Fruit fly (Drosophila melanogaster) whole organism, embryonic: ENCODE data around the gene Mct1.

Experiments
- Bteb2 ChIP-seq: fragments of 200-800 bp; sonication (Bioruptor generic); optimal IDR thresholded peaks from 2 replicates; lab custom pipeline; 2016; ENCODE audit warnings: missing biosample characterization, missing genetic modification characterization
- CG10431 ChIP-seq: fragments of 200-800 bp; sonication (Bioruptor generic); optimal IDR thresholded peaks from 3 replicates; lab custom pipeline; 2018; ENCODE audit warnings: missing biosample characterization, mild to moderate bottlenecking, missing genetic modification characterization
- CG11093 ChIP-seq: fragments of 200-800 bp; sonication (Bioruptor generic); IDR thresholded peaks from 3 replicates; pipeline ENCODE4 v1.3.6; 2022; ENCODE audit warnings: missing biosample characterization, missing genetic modification characterization
- CG12071 ChIP-seq: fragments of 200-800 bp; sonication (Bioruptor generic); optimal IDR thresholded peaks from 3 replicates; lab custom pipeline; 2018; ENCODE audit warnings: missing biosample characterization, mild to moderate bottlenecking, missing genetic modification characterization
- CG12659 ChIP-seq: fragments of 200-800 bp; sonication (Bioruptor generic); optimal IDR thresholded peaks from 3 replicates; lab custom pipeline; 2017; ENCODE audit warnings: mild to moderate bottlenecking, missing biosample characterization, missing genetic modification reagents, missing genetic modification characterization
- CG2129 ChIP-seq: fragments of 200-800 bp; sonication (Bioruptor generic); IDR thresholded peaks from 2 replicates; pipeline ENCODE4 v1.3.6; 2022; ENCODE audit warnings: missing biosample characterization, missing genetic modification characterization; ENCODE audit not compliant: partially characterized antibody
- CG31224 ChIP-seq: fragments of 200-800 bp; sonication (Bioruptor generic); IDR thresholded peaks from 2 replicates; pipeline ENCODE4 v1.3.6; 2022; ENCODE audit warnings: missing biosample characterization, missing genetic modification characterization
- CG3163 ChIP-seq: fragments of 200-800 bp; sonication (Bioruptor generic); optimal IDR thresholded peaks from 3 replicates; lab custom pipeline; 2016; ENCODE audit warnings: missing biosample characterization, missing genetic modification characterization
- CG34224 ChIP-seq: fragments of 200-800 bp; sonication (Bioruptor generic); IDR thresholded peaks from 3 replicates; pipeline ENCODE4 v1.3.6; 2022; ENCODE audit warnings: missing biosample characterization, missing genetic modification characterization; ENCODE audit not compliant: partially characterized antibody
- CG4328 ChIP-seq: fragments of 200-800 bp; sonication (Bioruptor generic); optimal IDR thresholded peaks from 3 replicates; lab custom pipeline; 2017; ENCODE audit warnings: missing biosample characterization, missing genetic modification reagents, missing genetic modification characterization
- CG4820 ChIP-seq: fragments of 200-800 bp; sonication (Bioruptor generic); optimal IDR thresholded peaks from 3 replicates; lab custom pipeline; 2016; ENCODE audit warnings: missing biosample characterization, missing genetic modification characterization
- CG5953 ChIP-seq: fragments of 200-800 bp; sonication (Bioruptor generic); IDR thresholded peaks from 2 replicates; pipeline ENCODE4 v1.3.6; 2022; ENCODE audit warnings: missing biosample characterization, missing genetic modification characterization
- CG6254 ChIP-seq: fragments of 200-800 bp; sonication (Bioruptor generic); optimal IDR thresholded peaks from 3 replicates; lab custom pipeline; 2017; ENCODE audit warnings: mild to moderate bottlenecking, missing biosample characterization, missing genetic modification reagents, missing genetic modification characterization
- CG6791 ChIP-seq: fragments of 200-800 bp; sonication (Bioruptor generic); IDR thresholded peaks from 3 replicates; pipeline ENCODE4 v1.3.6; 2022; ENCODE audit warnings: missing biosample characterization, missing genetic modification characterization; ENCODE audit not compliant: partially characterized antibody
- Chrac-16 ChIP-seq: fragments of 200-800 bp; sonication (Bioruptor generic); optimal IDR thresholded peaks from 3 replicates; lab custom pipeline; 2016; ENCODE audit warnings: missing biosample characterization, missing genetic modification characterization
- E2f2 ChIP-seq: fragments of 200-800 bp; sonication (Bioruptor generic); IDR thresholded peaks from 2 replicates; pipeline ENCODE4 v1.3.6; 2022; ENCODE audit warnings: missing biosample characterization, missing genetic modification characterization
- Eip74EF ChIP-seq, 2 experiments: fragments of 200-800 bp in 1 of 2; fragments of >200 bp in 1 of 2; sonication (Bioruptor generic) in 1 of 2; optimal IDR thresholded peaks; 2 replicates each; lab custom pipeline; 2017 to 2019; ENCODE audit warnings: missing biosample characterization in 2 of 2, missing genetic modification characterization in 2 of 2, mild to moderate bottlenecking in 1 of 2, moderate library complexity in 1 of 2
- Ets97D ChIP-seq: fragments of 200-800 bp; sonication (Bioruptor generic); optimal IDR thresholded peaks from 3 replicates; lab custom pipeline; 2016; ENCODE audit warnings: missing biosample characterization, missing genetic modification characterization
- HLH4C ChIP-seq: fragments of 200-800 bp; sonication (Bioruptor generic); IDR thresholded peaks from 3 replicates; pipeline ENCODE4 v1.3.6; 2022; ENCODE audit warnings: missing biosample characterization, missing genetic modification characterization; ENCODE audit not compliant: partially characterized antibody
- Jarid2 ChIP-seq: fragments of 200-800 bp; sonication (Bioruptor generic); optimal IDR thresholded peaks from 3 replicates; lab custom pipeline; 2017; ENCODE audit warnings: mild to moderate bottlenecking, missing biosample characterization, missing genetic modification reagents, missing genetic modification characterization
- NFAT ChIP-seq: fragments of 200-800 bp; sonication (Bioruptor generic); IDR thresholded peaks from 2 replicates; pipeline ENCODE4 v1.3.6; 2022; ENCODE audit warnings: missing biosample characterization, missing genetic modification characterization
- Nf-YB ChIP-seq: fragments of 200-800 bp; sonication (Bioruptor generic); optimal IDR thresholded peaks from 3 replicates; lab custom pipeline; 2019; ENCODE audit warnings: missing biosample characterization, mild to moderate bottlenecking, missing genetic modification characterization, moderate library complexity
- Opbp ChIP-seq: fragments of 200-800 bp; sonication (Bioruptor generic); IDR thresholded peaks from 3 replicates; pipeline ENCODE4 v1.3.6; 2022; ENCODE audit warnings: missing biosample characterization, missing genetic modification characterization; ENCODE audit not compliant: partially characterized antibody
- Stat92E ChIP-seq, 3 experiments: fragments of >200 bp in 2 of 3; fragments of 200-800 bp in 1 of 3; sonication (Bioruptor generic) in 1 of 3; optimal IDR thresholded peaks; 2 replicates each; lab custom pipeline; 2017 to 2019; ENCODE audit warnings: missing biosample characterization in 3 of 3, missing genetic modification characterization in 3 of 3, mild to moderate bottlenecking in 1 of 3, moderate library complexity in 1 of 3
- YL-1 ChIP-seq: fragments of 200-800 bp; sonication (Bioruptor generic); optimal IDR thresholded peaks from 3 replicates; lab custom pipeline; 2017; ENCODE audit warnings: missing biosample characterization, mild to moderate bottlenecking, missing genetic modification characterization
- amos ChIP-seq: fragments of 200-800 bp; sonication (Bioruptor generic); IDR thresholded peaks from 2 replicates; pipeline ENCODE4 v1.3.6; 2022; ENCODE audit warnings: missing biosample characterization, missing genetic modification characterization; ENCODE audit not compliant: partially characterized antibody
- aop ChIP-seq: fragments of 200-800 bp; sonication (Bioruptor generic); IDR thresholded peaks from 2 replicates; pipeline ENCODE4 v1.3.6; 2022; ENCODE audit warnings: missing biosample characterization, missing genetic modification characterization
- cas ChIP-seq: fragments of 200-800 bp; sonication (Bioruptor generic); IDR thresholded peaks from 2 replicates; pipeline ENCODE4 v1.3.6; 2022; ENCODE audit warnings: missing biosample characterization, missing genetic modification characterization
- chn ChIP-seq: fragments of 200-800 bp; sonication (Bioruptor generic); optimal IDR thresholded peaks from 2 replicates; lab custom pipeline; 2016; ENCODE audit warnings: missing biosample characterization, missing genetic modification characterization
- dpn ChIP-seq, 2 experiments: fragments of 200-800 bp; sonication (Bioruptor generic); optimal IDR thresholded peaks; 3 replicates each; lab custom pipeline; 2016; ENCODE audit warnings: missing biosample characterization in 2 of 2, missing genetic modification characterization in 2 of 2
- emc ChIP-seq: fragments of 200-800 bp; sonication (Bioruptor generic); optimal IDR thresholded peaks from 2 replicates; lab custom pipeline; 2016; ENCODE audit warnings: missing biosample characterization, missing genetic modification characterization
- eyg ChIP-seq: fragments of 200-800 bp; sonication (Bioruptor generic); optimal IDR thresholded peaks from 3 replicates; lab custom pipeline; 2016; ENCODE audit warnings: missing biosample characterization, missing genetic modification characterization
- ftz-f1 ChIP-seq: fragments of 200-800 bp; sonication (Bioruptor generic); optimal IDR thresholded peaks from 2 replicates; lab custom pipeline; 2016; ENCODE audit warnings: missing biosample characterization, missing genetic modification characterization
- gce ChIP-seq: fragments of 200-800 bp; sonication (Bioruptor generic); IDR thresholded peaks from 3 replicates; pipeline ENCODE4 v1.3.6; 2022; ENCODE audit warnings: missing biosample characterization, missing genetic modification characterization
- gfzf ChIP-seq: fragments of 200-800 bp; sonication (Bioruptor generic); optimal IDR thresholded peaks from 2 replicates; lab custom pipeline; 2016; ENCODE audit warnings: missing biosample characterization, mild to moderate bottlenecking, missing genetic modification characterization, moderate library complexity
- ham ChIP-seq: fragments of 200-800 bp; sonication (Bioruptor generic); IDR thresholded peaks from 2 replicates; pipeline ENCODE4 v1.3.6; 2022; ENCODE audit warnings: missing biosample characterization, missing genetic modification characterization
- hb ChIP-seq: fragments of 200-800 bp; sonication (Bioruptor generic); IDR thresholded peaks from 3 replicates; pipeline ENCODE4 v1.3.6; 2022; ENCODE audit warnings: missing biosample characterization, missing genetic modification characterization; ENCODE audit not compliant: partially characterized antibody
- hkb ChIP-seq, 2 experiments: fragments of 200-800 bp in 1 of 2; fragments of >200 bp in 1 of 2; sonication (Bioruptor generic) in 1 of 2; IDR thresholded peaks in 1 of 2; optimal IDR thresholded peaks in 1 of 2; 2 replicates each; pipeline versions ENCODE4 v1.3.6 to Lab custom; 2017 to 2022; ENCODE audit warnings: missing biosample characterization in 1 of 2, missing genetic modification characterization in 1 of 2
- knrl ChIP-seq: fragments of 200-800 bp; sonication (Bioruptor generic); IDR thresholded peaks from 3 replicates; pipeline ENCODE4 v1.3.6; 2022; ENCODE audit warnings: missing biosample characterization, missing genetic modification characterization; ENCODE audit not compliant: partially characterized antibody
- lola ChIP-seq, 3 experiments: fragments of >200 bp in 2 of 3; fragments of 200-800 bp in 1 of 3; sonication (Bioruptor generic) in 1 of 3; optimal IDR thresholded peaks; 2 replicates each; lab custom pipeline; 2017 to 2019; ENCODE audit warnings: missing biosample characterization in 3 of 3, missing genetic modification characterization in 3 of 3, mild to moderate bottlenecking in 1 of 3, moderate library complexity in 1 of 3
- org-1 ChIP-seq: fragments of 200-800 bp; sonication (Bioruptor generic); optimal IDR thresholded peaks from 2 replicates; lab custom pipeline; 2017; ENCODE audit warnings: missing biosample characterization, missing genetic modification characterization
- pita ChIP-seq: fragments of 200-800 bp; sonication (Bioruptor generic); optimal IDR thresholded peaks from 2 replicates; lab custom pipeline; 2017; ENCODE audit warnings: missing biosample characterization, mild to moderate bottlenecking, missing genetic modification characterization
- sens-2 ChIP-seq: fragments of 200-800 bp; sonication (Bioruptor generic); IDR thresholded peaks from 2 replicates; pipeline ENCODE4 v1.3.6; 2022; ENCODE audit warnings: missing biosample characterization, missing genetic modification characterization
- sima ChIP-seq: fragments of 200-800 bp; sonication (Bioruptor generic); optimal IDR thresholded peaks from 2 replicates; lab custom pipeline; 2016; ENCODE audit warnings: missing biosample characterization, missing genetic modification characterization
- tin ChIP-seq: fragments of 200-800 bp; sonication (Bioruptor generic); optimal IDR thresholded peaks from 3 replicates; lab custom pipeline; 2016; ENCODE audit warnings: missing biosample characterization, missing genetic modification characterization
- tna ChIP-seq: fragments of 200-800 bp; sonication (Bioruptor generic); IDR thresholded peaks from 2 replicates; pipeline ENCODE4 v1.3.6; 2022; ENCODE audit warnings: missing biosample characterization, missing genetic modification characterization; ENCODE audit not compliant: partially characterized antibody
- trh ChIP-seq: fragments of 200-800 bp; sonication (Bioruptor generic); optimal IDR thresholded peaks from 2 replicates; lab custom pipeline; 2016; ENCODE audit warnings: missing biosample characterization, missing genetic modification characterization
- wdn ChIP-seq: fragments of 200-800 bp; sonication (Bioruptor generic); IDR thresholded peaks from 2 replicates; pipeline ENCODE4 v1.3.6; 2022; ENCODE audit warnings: missing biosample characterization, missing genetic modification characterization
- zen ChIP-seq: fragments of 200-800 bp; sonication (Bioruptor generic); optimal IDR thresholded peaks from 3 replicates; lab custom pipeline; 2018; ENCODE audit warnings: missing biosample characterization, mild to moderate bottlenecking, missing genetic modification characterization, moderate library complexity

Gene Mct1

DNA sequence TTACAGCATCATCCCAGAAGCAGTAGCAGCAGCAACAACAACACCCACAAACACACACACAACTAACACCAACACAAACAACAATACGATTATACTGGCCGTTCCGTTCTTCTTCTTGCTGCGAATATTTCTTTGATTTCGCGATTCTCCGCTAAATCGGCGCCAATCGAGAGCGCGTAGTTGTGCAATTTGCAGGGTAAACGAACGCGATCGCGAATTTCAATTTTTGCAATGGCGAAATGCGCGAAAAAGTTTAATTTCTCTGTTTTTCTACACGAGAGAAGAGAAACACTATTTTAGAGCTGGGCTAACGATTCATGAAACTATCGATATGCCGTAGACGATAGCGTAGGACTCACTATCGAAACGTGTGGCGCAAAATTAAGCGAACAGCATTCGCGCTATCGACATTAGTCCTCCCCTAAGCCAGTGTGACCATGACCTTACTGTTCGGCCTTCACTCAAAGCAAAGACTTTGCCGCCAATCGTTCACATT, 30.3 kb upstream of the Mct1 start, which contains the start of gene wapl (continued):
- TF ChIP-seq lola (GFP tag; optimal IDR thresholded peaks at IDR 0.05; lab: Kevin White, UChicago) (no peak), YL-1 (peak; percentile 36), CG6254 (GFP tag; lab: Kevin White, UChicago) (no peak), sens-2 (no peak), CG10431 (GFP tag; lab: Kevin White, UChicago) (no peak), gfzf (GFP tag; lab: Kevin White, UChicago) (peak; percentile 76), hb (GFP tag; lab: Robert Waterston, UW) (peak; percentile 93), CG5953 (no peak), chn (GFP tag; lab: Kevin White, UChicago) (peak; percentile 5), NFAT (GFP tag; lab: Robert Waterston, UW) (0 out of 2 replicates have a peak, but pooled peaks have one; percentile 26), Chrac-16 (GFP tag; lab: Kevin White, UChicago) (no peak), HLH4C (GFP tag; lab: Robert Waterston, UW) (peak; percentile 92), sima (GFP tag; lab: Kevin White, UChicago) (no peak), CG12659 (peak; percentile 61), CG12071 (GFP tag; lab: Kevin White, UChicago) (no peak), tin (GFP tag; lab: Kevin White, UChicago) (peak; percentile 8), Ets97D (peak; percentile 63), CG31224 (GFP tag; lab: Robert Waterston, UW) (no peak), ftz-f1 (peak; percentile 98), Eip74EF (GFP tag; optimal IDR thresholded peaks at IDR 0.05; lab: Kevin White, UChicago) (no peak), gce (GFP tag; lab: Robert Waterston, UW) (no peak), aop (GFP tag; lab: Robert Waterston, UW) (no peak), cas (GFP tag; lab: Robert Waterston, UW) (no peak), tna (GFP tag; lab: Robert Waterston, UW) (peak; percentile 93), dpn (GFP tag; optimal IDR thresholded peaks at IDR 0.05; lab: Kevin White, UChicago) (peak; percentile 30), Bteb2 (GFP tag; lab: Kevin White, UChicago) (no peak), CG11093 (GFP tag; lab: Robert Waterston, UW) (no peak), zen (peak; percentile 22), Stat92E (GFP tag; optimal IDR thresholded peaks at IDR 0.05; lab: Kevin White, UChicago) (peak in 1 of 3 experiments; percentile 8), ham (GFP tag; lab: Robert Waterston, UW) (no peak), CG34224 (GFP tag; lab: Robert Waterston, UW) (peak; percentile 93), trh (GFP tag; lab: Kevin White, UChicago) (no peak), CG4328 (no peak), E2f2 (GFP tag; lab: Robert Waterston, UW) (peak; percentile 94), org-1 (GFP tag; lab: Kevin White, UChicago) (no peak), CG3163 (GFP tag; lab: Kevin White, UChicago) (peak; percentile 6), Jarid2 (no peak), CG4820 (GFP tag; lab: Kevin White, UChicago) (no peak), CG2129 (GFP tag; lab: Robert Waterston, UW) (peak; percentile 77), pita (GFP tag; lab: Kevin White, UChicago) (no peak), amos (peak; percentile 97), Nf-YB (GFP tag; lab: Kevin White, UChicago) (no peak), wdn (GFP tag; lab: Robert Waterston, UW) (no peak), knrl (peak; percentile 93), CG6791 (peak; percentile 95), hkb (optimal IDR thresholded peaks at IDR 0.05; lab: Kevin White, UChicago) (no peak), hkb (GFP tag; IDR thresholded peaks at IDR 0.05; lab: Robert Waterston, UW) (no peak), emc (GFP tag; lab: Kevin White, UChicago) (no peak), Opbp (peak; percentile 97), eyg (GFP tag; lab: Kevin White, UChicago) (no peak)
